Fruit fly (Drosophila melanogaster) whole organism, prepupa: ENCODE measurements around the gene CG6901.

Source experiments
- Blimp-1 ChIP-seq: fragments of 200-800 bp; sonication (Bioruptor generic); optimal IDR thresholded peaks from 3 replicates; lab custom pipeline; 2017; ENCODE audit warnings: missing biosample characterization, missing genetic modification characterization, mild to moderate bottlenecking, moderate library complexity, missing genetic modification reagents
- CG10631 ChIP-seq: fragments of 200-800 bp; sonication (Bioruptor generic); optimal IDR thresholded peaks from 2 replicates; lab custom pipeline; 2016; ENCODE audit warnings: missing biosample characterization, missing genetic modification characterization
- CG10669 ChIP-seq: fragments of 200-800 bp; sonication (Bioruptor generic); optimal IDR thresholded peaks from 3 replicates; lab custom pipeline; 2018; ENCODE audit warnings: missing biosample characterization, mild to moderate bottlenecking, missing genetic modification characterization, moderate library complexity
- CG11762 ChIP-seq: fragments of 200-800 bp; sonication (Bioruptor generic); optimal IDR thresholded peaks from 3 replicates; lab custom pipeline; 2016; ENCODE audit warnings: missing biosample characterization, missing genetic modification characterization; ENCODE audit not compliant: insufficient read depth
- CG11902 ChIP-seq: fragments of 200-800 bp; sonication (Bioruptor generic); optimal IDR thresholded peaks from 3 replicates; lab custom pipeline; 2016; ENCODE audit warnings: missing biosample characterization, missing genetic modification characterization
- CG15336 ChIP-seq: fragments of 200-800 bp; sonication (Bioruptor generic); IDR thresholded peaks from 2 replicates; pipeline ENCODE4 v1.3.6; 2022; ENCODE audit warnings: missing biosample characterization, missing genetic modification characterization
- CG1621 ChIP-seq: fragments of 200-800 bp; sonication (Bioruptor generic); optimal IDR thresholded peaks from 3 replicates; lab custom pipeline; 2018; ENCODE audit warnings: missing biosample characterization, mild to moderate bottlenecking, missing genetic modification characterization
- CG16779 ChIP-seq: fragments of 200-800 bp; sonication (Bioruptor generic); optimal IDR thresholded peaks from 3 replicates; lab custom pipeline; 2017; ENCODE audit warnings: missing biosample characterization, mild to moderate bottlenecking, missing genetic modification characterization
- CG3032 ChIP-seq: fragments of 200-800 bp; optimal IDR thresholded peaks from 2 replicates; lab custom pipeline; 2019; ENCODE audit warnings: missing biosample characterization, mild to moderate bottlenecking, missing genetic modification characterization, moderate library complexity
- CG31627 ChIP-seq: fragments of 200-800 bp; sonication (Bioruptor generic); optimal IDR thresholded peaks from 3 replicates; lab custom pipeline; 2016; ENCODE audit warnings: missing biosample characterization, missing genetic modification characterization
- CG34406 ChIP-seq: fragments of 200-800 bp; sonication (Bioruptor generic); optimal IDR thresholded peaks from 3 replicates; lab custom pipeline; 2016; ENCODE audit warnings: missing biosample characterization, missing genetic modification characterization
- CG3919 ChIP-seq: fragments of 200-800 bp; sonication (Bioruptor generic); optimal IDR thresholded peaks from 3 replicates; lab custom pipeline; 2016; ENCODE audit warnings: missing biosample characterization, missing genetic modification characterization
- CG4318 ChIP-seq: fragments of 200-800 bp; sonication (Bioruptor generic); optimal IDR thresholded peaks from 3 replicates; lab custom pipeline; 2017; ENCODE audit warnings: missing biosample characterization, mild to moderate bottlenecking, missing genetic modification characterization
- CG6276 ChIP-seq: fragments of 200-800 bp; sonication (Bioruptor generic); optimal IDR thresholded peaks from 2 replicates; lab custom pipeline; 2017; ENCODE audit warnings: missing biosample characterization, mild to moderate bottlenecking, missing genetic modification characterization
- CG6792 ChIP-seq: fragments of 200-800 bp; sonication (Bioruptor generic); optimal IDR thresholded peaks from 3 replicates; lab custom pipeline; 2016; ENCODE audit warnings: missing biosample characterization, missing genetic modification characterization
- CG6808 ChIP-seq: fragments of 200-800 bp; sonication (Bioruptor generic); optimal IDR thresholded peaks from 3 replicates; lab custom pipeline; 2017; ENCODE audit warnings: missing biosample characterization, missing genetic modification characterization, mild to moderate bottlenecking, moderate library complexity, missing genetic modification reagents
- CG6854 ChIP-seq: fragments of 200-800 bp; sonication (Bioruptor generic); optimal IDR thresholded peaks from 2 replicates; lab custom pipeline; 2017; ENCODE audit warnings: missing biosample characterization, mild to moderate bottlenecking, missing genetic modification characterization
- CG8319 ChIP-seq: fragments of 200-800 bp; sonication (Bioruptor generic); optimal IDR thresholded peaks from 3 replicates; lab custom pipeline; 2016; ENCODE audit warnings: missing biosample characterization, missing genetic modification characterization
- CG8632 ChIP-seq: fragments of 200-800 bp; sonication (Bioruptor generic); optimal IDR thresholded peaks from 3 replicates; lab custom pipeline; 2016; ENCODE audit warnings: missing biosample characterization, missing genetic modification characterization
- CG9139 ChIP-seq: fragments of 200-800 bp; sonication (Bioruptor generic); optimal IDR thresholded peaks from 3 replicates; lab custom pipeline; 2017; ENCODE audit warnings: missing biosample characterization, mild to moderate bottlenecking, missing genetic modification characterization
- Eip75B ChIP-seq: fragments of 200-800 bp; sonication (Bioruptor generic); optimal IDR thresholded peaks from 3 replicates; lab custom pipeline; 2016; ENCODE audit warnings: missing biosample characterization, missing genetic modification characterization
- Eip78C ChIP-seq: fragments of 200-800 bp; sonication (Bioruptor generic); peaks from one replicate; lab custom pipeline; 2016; ENCODE audit warnings: missing biosample characterization, missing genetic modification characterization
- Eip93F ChIP-seq: fragments of 200-800 bp; sonication (Bioruptor generic); optimal IDR thresholded peaks from 2 replicates; lab custom pipeline; 2016; ENCODE audit warnings: missing biosample characterization, mild to moderate bottlenecking, missing genetic modification characterization
- Ets21C ChIP-seq: fragments of 200-800 bp; sonication (Bioruptor generic); optimal IDR thresholded peaks from 3 replicates; lab custom pipeline; 2016; ENCODE audit warnings: missing biosample characterization, missing genetic modification characterization
- Ets96B ChIP-seq: fragments of 200-800 bp; optimal IDR thresholded peaks from 2 replicates; lab custom pipeline; 2019; ENCODE audit warnings: missing biosample characterization, mild to moderate bottlenecking, missing genetic modification characterization, moderate library complexity
- Hr38 ChIP-seq: sonication (Bioruptor generic); optimal IDR thresholded peaks from 2 replicates; lab custom pipeline; 2016; ENCODE audit warnings: missing biosample characterization, missing genetic modification characterization
- Hr39 ChIP-seq: fragments of 200-800 bp; sonication (Bioruptor generic); optimal IDR thresholded peaks from 2 replicates; lab custom pipeline; 2016; ENCODE audit warnings: missing biosample characterization, missing genetic modification characterization
- Hr4 ChIP-seq: fragments of 200-800 bp; sonication (Bioruptor generic); optimal IDR thresholded peaks from 3 replicates; lab custom pipeline; 2016; ENCODE audit warnings: missing biosample characterization, missing genetic modification characterization
- Lpt ChIP-seq: fragments of 200-800 bp; sonication (Bioruptor generic); optimal IDR thresholded peaks from 3 replicates; lab custom pipeline; 2016; ENCODE audit warnings: missing biosample characterization, missing genetic modification characterization
- Met ChIP-seq: fragments of 200-800 bp; sonication (Bioruptor generic); optimal IDR thresholded peaks from 3 replicates; lab custom pipeline; 2016; ENCODE audit warnings: missing biosample characterization, missing genetic modification characterization
- OdsH ChIP-seq: fragments of 200-800 bp; sonication (Bioruptor generic); optimal IDR thresholded peaks from 3 replicates; lab custom pipeline; 2016; ENCODE audit warnings: missing biosample characterization, missing genetic modification characterization
- Smox ChIP-seq: fragments of 200-800 bp; sonication (Bioruptor generic); optimal IDR thresholded peaks from 3 replicates; lab custom pipeline; 2016; ENCODE audit warnings: missing biosample characterization, missing genetic modification characterization
- Sox102F ChIP-seq: fragments of 200-800 bp; sonication (Bioruptor generic); optimal IDR thresholded peaks from 2 replicates; lab custom pipeline; 2016; ENCODE audit warnings: missing biosample characterization, mild to moderate bottlenecking, missing genetic modification characterization
- achi ChIP-seq: fragments of 200-800 bp; sonication (Bioruptor generic); optimal IDR thresholded peaks from 3 replicates; lab custom pipeline; 2016; ENCODE audit warnings: missing biosample characterization, missing genetic modification characterization
- cyc ChIP-seq: fragments of 200-800 bp; sonication (Bioruptor generic); optimal IDR thresholded peaks from 3 replicates; lab custom pipeline; 2016; ENCODE audit warnings: missing biosample characterization, missing genetic modification characterization
- dac ChIP-seq: fragments of 200-800 bp; sonication (Bioruptor generic); optimal IDR thresholded peaks from 2 replicates; lab custom pipeline; 2017; ENCODE audit warnings: missing biosample characterization, mild to moderate bottlenecking, missing genetic modification characterization
- dsx ChIP-seq: fragments of 200-800 bp; optimal IDR thresholded peaks from 3 replicates; lab custom pipeline; 2019; ENCODE audit warnings: missing biosample characterization, mild to moderate bottlenecking, missing genetic modification characterization, moderate library complexity; ENCODE audit not compliant: poor library complexity, severe bottlenecking
- eg ChIP-seq: fragments of 200-800 bp; sonication (Bioruptor generic); IDR thresholded peaks from 3 replicates; pipeline ENCODE4 v1.3.6; 2022; ENCODE audit warnings: missing biosample characterization, missing genetic modification characterization
- esn ChIP-seq: fragments of 200-800 bp; sonication (Bioruptor generic); optimal IDR thresholded peaks from 2 replicates; lab custom pipeline; 2016; ENCODE audit warnings: missing biosample characterization, mild to moderate bottlenecking, missing genetic modification characterization, moderate library complexity
- fd59A ChIP-seq: fragments of 200-800 bp; sonication (Bioruptor generic); optimal IDR thresholded peaks from 2 replicates; lab custom pipeline; 2017; ENCODE audit warnings: missing biosample characterization, mild to moderate bottlenecking, missing genetic modification characterization, missing genetic modification reagents
- fd85E ChIP-seq: fragments of 200-800 bp; sonication (Bioruptor generic); optimal IDR thresholded peaks from 3 replicates; lab custom pipeline; 2016; ENCODE audit warnings: missing biosample characterization, missing genetic modification characterization
- fkh ChIP-seq: fragments of 200-800 bp; sonication (Bioruptor generic); optimal IDR thresholded peaks from 3 replicates; lab custom pipeline; 2017; ENCODE audit warnings: missing biosample characterization, mild to moderate bottlenecking, missing genetic modification characterization, moderate library complexity
- lz ChIP-seq: fragments of 200-800 bp; sonication (Bioruptor generic); optimal IDR thresholded peaks from 3 replicates; lab custom pipeline; 2016; ENCODE audit warnings: missing biosample characterization, missing genetic modification characterization
- pdm3 ChIP-seq: fragments of 200-800 bp; sonication (Bioruptor generic); optimal IDR thresholded peaks from 3 replicates; lab custom pipeline; 2016; ENCODE audit warnings: missing biosample characterization, missing genetic modification characterization
- salr ChIP-seq, 2 experiments: fragments of 200-800 bp; sonication (Bioruptor generic); optimal IDR thresholded peaks; 3 replicates each; lab custom pipeline; 2016 to 2018; ENCODE audit warnings: missing biosample characterization in 2 of 2, missing genetic modification characterization in 2 of 2, mild to moderate bottlenecking in 1 of 2
- spab ChIP-seq: fragments of 200-800 bp; sonication (Bioruptor generic); optimal IDR thresholded peaks from 2 replicates; lab custom pipeline; 2017; ENCODE audit warnings: missing biosample characterization, mild to moderate bottlenecking, missing genetic modification characterization, missing genetic modification reagents
- ss ChIP-seq, 2 experiments: fragments of 200-800 bp; sonication (Bioruptor generic); optimal IDR thresholded peaks; 2 replicates in 1 of 2; 3 replicates in 1 of 2; lab custom pipeline; 2017 to 2018; ENCODE audit warnings: mild to moderate bottlenecking in 2 of 2, missing biosample characterization in 2 of 2, missing genetic modification characterization in 2 of 2, moderate library complexity in 1 of 2
- svp ChIP-seq: fragments of 200-800 bp; sonication (Bioruptor generic); peaks from one replicate; lab custom pipeline; 2016; ENCODE audit warnings: missing biosample characterization, missing genetic modification characterization
- topi ChIP-seq: fragments of 200-800 bp; sonication (Bioruptor generic); optimal IDR thresholded peaks from 3 replicates; lab custom pipeline; 2016; ENCODE audit warnings: missing biosample characterization, missing genetic modification characterization
- vri ChIP-seq: fragments of 200-800 bp; sonication (Bioruptor generic); optimal IDR thresholded peaks from 3 replicates; lab custom pipeline; 2016; ENCODE audit warnings: missing biosample characterization, mild to moderate bottlenecking, missing genetic modification characterization

CG6901 gene

DNA sequence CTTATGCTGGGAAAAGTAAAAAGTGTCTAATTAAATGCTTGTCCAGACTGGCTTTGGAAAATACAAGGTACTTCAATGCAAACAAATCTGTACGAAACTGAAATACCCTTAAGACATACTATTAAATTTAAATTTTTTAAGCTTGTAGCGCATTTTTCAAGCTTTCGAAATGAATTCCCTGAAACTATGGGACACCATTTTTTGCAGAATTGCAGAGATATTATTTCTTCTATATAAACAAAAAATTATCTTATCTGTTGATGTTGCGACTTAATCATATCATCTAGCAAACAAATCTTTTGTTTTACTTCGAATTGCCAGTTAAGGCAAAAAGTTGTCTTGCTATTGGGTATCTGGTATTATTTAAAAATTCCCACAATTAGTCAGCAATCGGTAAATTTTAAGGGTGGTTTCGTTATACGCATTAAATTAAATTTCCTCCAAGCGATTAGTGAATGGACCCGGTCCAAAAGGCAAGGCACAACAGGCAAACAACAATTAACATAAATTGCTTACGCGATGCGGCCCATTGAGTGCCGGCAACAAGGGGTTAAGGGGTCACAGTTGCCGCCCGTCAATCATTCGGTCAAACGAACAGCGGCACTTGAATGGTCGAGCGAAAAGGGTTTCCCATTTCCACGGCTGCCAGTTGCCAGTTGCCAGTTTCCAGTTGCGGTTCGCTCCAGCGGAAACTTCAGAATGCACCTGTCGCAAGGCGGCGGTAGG, 13.3 kb downstream of the CG6901 start:
- TF ChIP-seq Eip78C (GFP tag; lab: Kevin White, UChicago) (peak; percentile 94), CG10631 (GFP tag; lab: Kevin White, UChicago) (peak; percentile 38), CG3919 (peak; percentile 18), Blimp-1 (GFP tag; lab: Kevin White, UChicago) (no peak), fd59A (GFP tag; lab: Kevin White, UChicago) (no peak), spab (no peak), Lpt (GFP tag; lab: Kevin White, UChicago) (peak; percentile 10), CG34406 (GFP tag; lab: Kevin White, UChicago) (peak; percentile 28), CG6792 (peak; percentile 31), vri (GFP tag; lab: Kevin White, UChicago) (no peak), CG6854 (GFP tag; lab: Kevin White, UChicago) (no peak), CG6808 (GFP tag; lab: Kevin White, UChicago) (no peak), CG11762 (GFP tag; lab: Kevin White, UChicago) (peak; percentile 27), Eip93F (no peak), CG15336 (GFP tag; lab: Robert Waterston, UW) (peak; percentile 51; the same call in 1 of the 2 replicates), pdm3 (GFP tag; lab: Kevin White, UChicago) (peak; percentile 53), achi (GFP tag; lab: Kevin White, UChicago) (peak; percentile 17), CG3032 (no peak), CG1621 (tag; lab: Kevin White, UChicago) (no peak), lz (GFP tag; lab: Kevin White, UChicago) (peak; percentile 62), Hr4 (GFP tag; lab: Kevin White, UChicago) (peak; percentile 83), CG4318 (GFP tag; lab: Kevin White, UChicago) (peak; percentile 70), Hr38 (GFP tag; lab: Kevin White, UChicago) (no peak), CG6276 (peak; percentile 71), CG11902 (GFP tag; lab: Kevin White, UChicago) (no peak), CG9139 (GFP tag; lab: Kevin White, UChicago) (no peak), topi (GFP tag; lab: Kevin White, UChicago) (peak; percentile 56), dac (GFP tag; lab: Kevin White, UChicago) (peak; percentile 77), eg (0 out of 3 replicates have a peak, but pooled peaks have one; percentile 43), Ets21C (GFP tag; lab: Kevin White, UChicago) (peak; percentile 34), svp (GFP tag; lab: Kevin White, UChicago) (peak; percentile 80), Hr39 (GFP tag; lab: Kevin White, UChicago) (peak; percentile 56), Eip75B (GFP tag; lab: Kevin White, UChicago) (peak; percentile 28), dsx (no peak), CG31627 (GFP tag; lab: Kevin White, UChicago) (peak; percentile 46), fkh (GFP tag; lab: Kevin White, UChicago) (peak; percentile 22), OdsH (GFP tag; lab: Kevin White, UChicago) (peak; percentile 64), fd85E (GFP tag; lab: Kevin White, UChicago) (no peak), CG8319 (GFP tag; lab: Kevin White, UChicago) (no peak), cyc (GFP tag; lab: Kevin White, UChicago) (peak; percentile 39), CG10669 (GFP tag; lab: Kevin White, UChicago) (peak; percentile 4), Smox (GFP tag; lab: Kevin White, UChicago) (peak; percentile 57), esn (GFP tag; lab: Kevin White, UChicago) (peak; percentile 66), ss (GFP tag; optimal IDR thresholded peaks at IDR 0.05; lab: Kevin White, UChicago) (no peak), CG16779 (tag; lab: Kevin White, UChicago) (no peak), Met (GFP tag; lab: Kevin White, UChicago) (peak; percentile 70), Sox102F (GFP tag; lab: Kevin White, UChicago) (no peak), Ets96B (tag; lab: Kevin White, UChicago) (no peak), salr (GFP tag; optimal IDR thresholded peaks at IDR 0.05; lab: Kevin White, UChicago) (peak in 1 of 2 experiments; percentile 60), CG8632 (no peak)
